Worm (Caenorhabditis elegans) whole organism, young adult: ENCODE measurements around the gene ZK792.12.

Experiments used
- B0019.2 ChIP-seq: fragments of 200-800 bp; sonication (Bioruptor generic); conservative IDR thresholded peaks from 2 replicates; pipeline ENCODE4 v1.3.6; 2022; ENCODE audit warnings: missing genetic modification reagents, missing genetic modification characterization, missing compliant biosample characterization
- B0035.1 ChIP-seq: sonication (generic microtip); optimal IDR thresholded peaks from 2 replicates; lab custom pipeline; 2016; ENCODE audit warnings: missing genetic modification characterization, mild to moderate bottlenecking, missing compliant biosample characterization, missing genotype, missing genetic modification reagents
- B0261.1 ChIP-seq: sonication (generic microtip); optimal IDR thresholded peaks from 2 replicates; lab custom pipeline; 2016; ENCODE audit warnings: mild to moderate bottlenecking, missing genetic modification characterization, moderate library complexity, missing compliant biosample characterization
- C06A6.2 ChIP-seq: fragments of 200-800 bp; sonication (Bioruptor generic); conservative IDR thresholded peaks from 2 replicates; pipeline ENCODE4 v1.3.6; 2022; ENCODE audit warnings: missing genetic modification characterization, missing compliant biosample characterization
- D2030.7 ChIP-seq: fragments of 200-800 bp; sonication (Bioruptor generic); IDR thresholded peaks from 2 replicates; pipeline ENCODE4 v1.3.6; 2022; ENCODE audit warnings: missing genetic modification reagents, missing genetic modification characterization, missing compliant biosample characterization
- F37B4.10 ChIP-seq: fragments of 200-800 bp; sonication (Bioruptor generic); IDR thresholded peaks from 2 replicates; pipeline ENCODE4 v1.3.6; 2022; ENCODE audit warnings: missing genetic modification characterization, missing compliant biosample characterization
- F39B2.1 ChIP-seq: fragments of 200-800 bp; sonication (Bioruptor generic); IDR thresholded peaks from 2 replicates; pipeline ENCODE4 v1.3.6; 2022; ENCODE audit warnings: missing genetic modification reagents, missing genetic modification characterization, missing compliant biosample characterization
- F57C9.4 ChIP-seq: sonication (generic microtip); optimal IDR thresholded peaks from 2 replicates; lab custom pipeline; 2017; ENCODE audit warnings: mild to moderate bottlenecking, missing genetic modification characterization, missing compliant biosample characterization
- T07F8.4 ChIP-seq: sonication (generic microtip); optimal IDR thresholded peaks from 2 replicates; lab custom pipeline; 2016; ENCODE audit warnings: mild to moderate bottlenecking, missing genetic modification characterization, moderate library complexity, missing compliant biosample characterization
- Y53G8AR.9 ChIP-seq: fragments of 200-800 bp; sonication (Bioruptor generic); conservative IDR thresholded peaks from 2 replicates; pipeline ENCODE4 v1.3.6; 2022; ENCODE audit warnings: missing genetic modification reagents, missing genetic modification characterization, missing compliant biosample characterization
- Y56A3A.18 ChIP-seq: fragments of 200-800 bp; sonication (Bioruptor generic); IDR thresholded peaks from 2 replicates; pipeline ENCODE4 v1.3.6; 2022; ENCODE audit warnings: missing genetic modification reagents, missing genetic modification characterization, missing compliant biosample characterization
- Y95B8A.8 ChIP-seq: fragments of 200-800 bp; sonication (Bioruptor generic); IDR thresholded peaks from 2 replicates; pipeline ENCODE4 v1.3.6; 2022; ENCODE audit warnings: missing genetic modification reagents, missing genetic modification characterization, missing compliant biosample characterization
- ama-1 ChIP-seq, 3 experiments: fragments of 150-350 bp in 1 of 3; sonication (generic microtip) in 2 of 3; optimal IDR thresholded peaks; 2 replicates each; lab custom pipeline; 2014 to 2018; ENCODE audit warnings: missing biosample characterization in 2 of 3, missing genetic modification characterization in 2 of 3, missing genetic modification reagents in 2 of 3
- attf-6 ChIP-seq: fragments of 200-800 bp; sonication (Bioruptor generic); IDR thresholded peaks from 2 replicates; pipeline ENCODE4 v1.3.6; 2022; ENCODE audit warnings: missing genetic modification reagents, missing genetic modification characterization, missing compliant biosample characterization
- bed-1 ChIP-seq: fragments of 200-800 bp; sonication (Bioruptor generic); IDR thresholded peaks from 2 replicates; pipeline ENCODE4 v1.3.6; 2022; ENCODE audit warnings: missing genetic modification reagents, missing genetic modification characterization, missing compliant biosample characterization
- ccch-3 ChIP-seq: fragments of 200-800 bp; sonication (Bioruptor generic); optimal IDR thresholded peaks from 2 replicates; lab custom pipeline; 2018; ENCODE audit warnings: mild to moderate bottlenecking, missing genetic modification characterization, missing compliant biosample characterization
- ceh-27 ChIP-seq: fragments of 200-800 bp; sonication (Bioruptor generic); optimal IDR thresholded peaks from 2 replicates; lab custom pipeline; 2018; ENCODE audit warnings: mild to moderate bottlenecking, missing genetic modification characterization, moderate library complexity, missing compliant biosample characterization
- ceh-40 ChIP-seq: fragments of 200-800 bp; sonication (Bioruptor generic); IDR thresholded peaks from 2 replicates; pipeline ENCODE4 v1.3.6; 2022; ENCODE audit warnings: missing genetic modification characterization, missing compliant biosample characterization
- ceh-79 ChIP-seq: sonication (generic microtip); optimal IDR thresholded peaks from 2 replicates; lab custom pipeline; 2017; ENCODE audit warnings: mild to moderate bottlenecking, missing genetic modification characterization, missing compliant biosample characterization
- chd-7 ChIP-seq: sonication (generic microtip); optimal IDR thresholded peaks from 2 replicates; lab custom pipeline; 2016; ENCODE audit warnings: mild to moderate bottlenecking, missing genetic modification characterization, moderate library complexity, missing compliant biosample characterization
- die-1 ChIP-seq: sonication (generic microtip); optimal IDR thresholded peaks from 2 replicates; lab custom pipeline; 2016; ENCODE audit warnings: missing genotype, mild to moderate bottlenecking, missing genetic modification characterization, missing compliant biosample characterization
- dox-1 ChIP-seq: fragments of 200-800 bp; sonication (Bioruptor generic); IDR thresholded peaks from 2 replicates; pipeline ENCODE4 v1.3.6; 2022; ENCODE audit warnings: missing genetic modification reagents, missing genetic modification characterization, missing compliant biosample characterization
- dpff-1 ChIP-seq: sonication (generic microtip); optimal IDR thresholded peaks from 2 replicates; lab custom pipeline; 2017; ENCODE audit warnings: mild to moderate bottlenecking, missing genetic modification characterization, missing compliant biosample characterization
- egl-18 ChIP-seq: fragments of 200-800 bp; sonication (Bioruptor generic); IDR thresholded peaks from 2 replicates; pipeline ENCODE4 v1.3.6; 2022; ENCODE audit warnings: missing genetic modification reagents, missing genetic modification characterization, missing compliant biosample characterization
- egrh-3 ChIP-seq: fragments of 200-800 bp; sonication (Bioruptor generic); IDR thresholded peaks from 2 replicates; pipeline ENCODE4 v1.3.6; 2022; ENCODE audit warnings: missing genetic modification reagents, missing genetic modification characterization, missing compliant biosample characterization
- ekl-4 ChIP-seq: fragments of 200-800 bp; sonication (Bioruptor generic); IDR thresholded peaks from 2 replicates; pipeline ENCODE4 v1.3.6; 2022; ENCODE audit warnings: missing genetic modification reagents, missing genetic modification characterization, missing compliant biosample characterization
- ets-4 ChIP-seq: fragments of 200-800 bp; sonication (Bioruptor generic); optimal IDR thresholded peaks from 2 replicates; lab custom pipeline; 2018; ENCODE audit warnings: mild to moderate bottlenecking, missing genetic modification characterization, missing compliant biosample characterization
- fkh-3 ChIP-seq: sonication (generic microtip); optimal IDR thresholded peaks from 2 replicates; lab custom pipeline; 2016; ENCODE audit warnings: mild to moderate bottlenecking, missing genetic modification characterization, missing compliant biosample characterization
- hmg-1.2 ChIP-seq: fragments of 200-800 bp; sonication (Bioruptor generic); IDR thresholded peaks from 2 replicates; pipeline ENCODE4 v1.3.6; 2022; ENCODE audit warnings: missing genetic modification reagents, missing genetic modification characterization, missing compliant biosample characterization
- hsf-1 ChIP-seq: fragments of 200-800 bp; sonication (Bioruptor generic); IDR thresholded peaks from 2 replicates; pipeline ENCODE4 v1.3.6; 2022; ENCODE audit warnings: missing genetic modification reagents, missing genetic modification characterization, missing compliant biosample characterization
- lin-35 ChIP-seq, 3 experiments: fragments of 150-350 bp in 2 of 3; sonication (generic microtip) in 1 of 3; optimal IDR thresholded peaks; 2 replicates each; lab custom pipeline; 2014 to 2018; ENCODE audit warnings: missing biosample characterization in 3 of 3, missing genetic modification characterization in 3 of 3, missing genetic modification reagents in 3 of 3
- lin-54 ChIP-seq: fragments of 200-800 bp; sonication (Bioruptor generic); optimal IDR thresholded peaks from 2 replicates; lab custom pipeline; 2018; ENCODE audit warnings: mild to moderate bottlenecking, missing genetic modification characterization, missing compliant biosample characterization
- lsl-1 ChIP-seq: fragments of 200-800 bp; sonication (Bioruptor generic); optimal IDR thresholded peaks from 2 replicates; lab custom pipeline; 2018; ENCODE audit warnings: mild to moderate bottlenecking, missing genetic modification characterization, moderate library complexity, missing compliant biosample characterization
- madf-3 ChIP-seq: fragments of 200-800 bp; sonication (Bioruptor generic); IDR thresholded peaks from 2 replicates; pipeline ENCODE4 v1.3.6; 2022; ENCODE audit warnings: missing genetic modification reagents, missing genetic modification characterization, missing compliant biosample characterization
- madf-6 ChIP-seq: fragments of 200-800 bp; sonication (Bioruptor generic); IDR thresholded peaks from 2 replicates; pipeline ENCODE4 v1.3.6; 2022; ENCODE audit warnings: missing genetic modification reagents, missing genetic modification characterization, missing compliant biosample characterization
- madf-8 ChIP-seq: fragments of 200-800 bp; sonication (Bioruptor generic); conservative IDR thresholded peaks from 2 replicates; pipeline ENCODE4 v1.3.6; 2022; ENCODE audit warnings: missing genetic modification reagents, missing genetic modification characterization, missing compliant biosample characterization
- nhr-179 ChIP-seq: sonication (generic microtip); optimal IDR thresholded peaks from 2 replicates; lab custom pipeline; 2016; ENCODE audit warnings: mild to moderate bottlenecking, missing genetic modification characterization, missing compliant biosample characterization
- nhr-27 ChIP-seq: fragments of 200-800 bp; sonication (Bioruptor generic); optimal IDR thresholded peaks from 2 replicates; lab custom pipeline; 2018; ENCODE audit warnings: mild to moderate bottlenecking, missing genetic modification characterization, moderate library complexity, missing compliant biosample characterization
- nhr-80 ChIP-seq: sonication (generic microtip); optimal IDR thresholded peaks from 2 replicates; lab custom pipeline; 2016; ENCODE audit warnings: missing genetic modification characterization, missing compliant biosample characterization
- pha-4 ChIP-seq: fragments of 150-350 bp; sonication (generic microtip); optimal IDR thresholded peaks from 2 replicates; lab custom pipeline; 2014; ENCODE audit warnings: missing biosample characterization, missing genetic modification reagents, missing genetic modification characterization
- repo-1 ChIP-seq: sonication (generic microtip); optimal IDR thresholded peaks from 2 replicates; lab custom pipeline; 2017; ENCODE audit warnings: mild to moderate bottlenecking, missing genetic modification characterization, missing compliant biosample characterization
- sea-2 ChIP-seq: fragments of 200-800 bp; sonication (Bioruptor generic); IDR thresholded peaks from 2 replicates; pipeline ENCODE4 v1.3.6; 2022; ENCODE audit warnings: missing genetic modification characterization, missing compliant biosample characterization
- snpc-1.3 ChIP-seq: sonication (generic microtip); optimal IDR thresholded peaks from 2 replicates; lab custom pipeline; 2017; ENCODE audit warnings: missing genetic modification characterization, mild to moderate bottlenecking, missing compliant biosample characterization, antibody characterized with exemption, moderate library complexity, missing genotype, missing genetic modification reagents; ENCODE audit not compliant: insufficient read depth
- snpc-4 ChIP-seq, 5 experiments: fragments of 150-350 bp in 1 of 5; sonication (generic microtip) in 4 of 5; optimal IDR thresholded peaks; 2 replicates each; lab custom pipeline; 2014 to 2018; ENCODE audit warnings: missing genetic modification characterization in 5 of 5, missing biosample characterization in 3 of 5, antibody characterized with exemption in 2 of 5, mild to moderate bottlenecking in 2 of 5, missing compliant biosample characterization in 2 of 5, missing genotype in 2 of 5, moderate library complexity in 2 of 5, missing genetic modification reagents in 1 of 5
- tbx-9 ChIP-seq: sonication (generic microtip); optimal IDR thresholded peaks from 2 replicates; lab custom pipeline; 2016; ENCODE audit warnings: borderline replicate concordance, missing genetic modification characterization, inconsistent platforms, missing compliant biosample characterization
- zfh-2 ChIP-seq: fragments of 200-800 bp; sonication (Bioruptor generic); conservative IDR thresholded peaks from 2 replicates; pipeline ENCODE4 v1.3.6; 2022; ENCODE audit warnings: missing genetic modification reagents, missing genetic modification characterization, missing compliant biosample characterization
- ztf-25 ChIP-seq: fragments of 200-800 bp; sonication (Bioruptor generic); IDR thresholded peaks from 2 replicates; pipeline ENCODE4 v1.3.6; 2022; ENCODE audit warnings: missing genetic modification reagents, missing genetic modification characterization, missing compliant biosample characterization
- ztf-3 ChIP-seq: fragments of 200-800 bp; sonication (Bioruptor generic); optimal IDR thresholded peaks from 2 replicates; lab custom pipeline; 2018; ENCODE audit warnings: mild to moderate bottlenecking, missing genetic modification characterization, missing compliant biosample characterization

The ZK792.12 gene

ce11 chrIV:11694143-11694542 lies 550 bp downstream of the ZK792.12 start, which contains the start of gene ZK792.7:
TSS of gene ZK792.7 (plus strand) at chrIV:11694443.
- TF ChIP-seq snpc-1.3 (no peak), F37B4.10 (no peak), madf-6 (GFP tag; lab: Robert Waterston, UW) (no peak), nhr-179 (tag; lab: Kevin White, UChicago) (no peak), F39B2.1 (no peak), zfh-2 (no peak), pha-4 (tag; lab: Kevin White, UChicago) (no peak), ceh-40 (GFP tag; lab: Robert Waterston, UW) (no peak), lin-54 (no peak), tbx-9 (tag; lab: Kevin White, UChicago) (no peak), F57C9.4 (no peak), nhr-27 (tag; lab: Kevin White, UChicago) (no peak), C06A6.2 (GFP tag; lab: Robert Waterston, UW) (no peak), lin-35 (GFP tag; optimal IDR thresholded peaks at IDR 0.05; lab: Kevin White, UChicago) (no peak), die-1 (tag; lab: Kevin White, UChicago) (no peak), T07F8.4 (tag; lab: Kevin White, UChicago) (no peak), D2030.7 (GFP tag; lab: Robert Waterston, UW) (no peak), Y56A3A.18 (GFP tag; lab: Robert Waterston, UW) (no peak), ztf-3 (GFP tag; lab: Kevin White, UChicago) (no peak)

ce11 chrIV:11695634-11696033 lies 2.0 kb downstream of the ZK792.12 start:
- TF ChIP-seq hmg-1.2: no peak
- TF ChIP-seq chd-7 (tag; lab: Kevin White, UChicago): no peak
- no peak for TF ChIP-seq attf-6 (GFP tag; lab: Robert Waterston, UW)
- peak; percentile 63 for TF ChIP-seq lin-54
- TF ChIP-seq lsl-1 (GFP tag; lab: Kevin White, UChicago): peak; percentile 98
- TF ChIP-seq dpff-1: no peak
- TF ChIP-seq B0261.1 (tag; lab: Kevin White, UChicago): no peak
- no peak for TF ChIP-seq Y53G8AR.9 (GFP tag; lab: Robert Waterston, UW)
- TF ChIP-seq snpc-4 (GFP tag; optimal IDR thresholded peaks at IDR 0.05; lab: Kevin White, UChicago): no peak
- TF ChIP-seq snpc-4 (tag; optimal IDR thresholded peaks at IDR 0.05; lab: Kevin White, UChicago): peak in 3 of 4 experiments; percentile 0 to 70 (median 17)
- TF ChIP-seq sea-2: no peak
- TF ChIP-seq egl-18 (GFP tag; lab: Robert Waterston, UW): no peak
- no peak for TF ChIP-seq B0019.2 (GFP tag; lab: Robert Waterston, UW)
- no peak for TF ChIP-seq hsf-1 (GFP tag; lab: Robert Waterston, UW)
- no peak for TF ChIP-seq B0035.1
- no peak for TF ChIP-seq repo-1 (tag; lab: Kevin White, UChicago)
- no peak for TF ChIP-seq ztf-25
- TF ChIP-seq Y95B8A.8 (GFP tag; lab: Robert Waterston, UW): no peak
- no peak for TF ChIP-seq ets-4 (GFP tag; lab: Kevin White, UChicago)
- TF ChIP-seq ccch-3 (GFP tag; lab: Kevin White, UChicago): no peak
- TF ChIP-seq fkh-3 (tag; lab: Kevin White, UChicago): no peak
- peak; percentile 95 for TF ChIP-seq madf-8 (GFP tag; lab: Robert Waterston, UW)
- no peak for TF ChIP-seq bed-1 (GFP tag; lab: Robert Waterston, UW)
- TF ChIP-seq nhr-80 (tag; lab: Kevin White, UChicago): no peak
- TF ChIP-seq egrh-3: no peak
- no peak for TF ChIP-seq ceh-27 (GFP tag; lab: Kevin White, UChicago)
- no peak for TF ChIP-seq tbx-9 (tag; lab: Kevin White, UChicago)
- TF ChIP-seq ama-1 (optimal IDR thresholded peaks at IDR 0.05; lab: Kevin White, UChicago): no peak
- TF ChIP-seq ama-1 (GFP tag; optimal IDR thresholded peaks at IDR 0.05; lab: Kevin White, UChicago): no peak
- TF ChIP-seq madf-3: no peak
- no peak; the same call in 1 of the 2 replicates for TF ChIP-seq dox-1 (GFP tag; lab: Robert Waterston, UW)
- TF ChIP-seq ceh-79 (tag; lab: Kevin White, UChicago): no peak
- 0 out of 2 replicates have a peak, but pooled peaks have one; percentile 33 for TF ChIP-seq ekl-4 (GFP tag; lab: Robert Waterston, UW)
